Worm (Caenorhabditis elegans) whole organism, young adult: ENCODE measurements around the gene trcs-1.

ENCODE experiments used
- B0261.1 ChIP-seq: sonication (generic microtip); optimal IDR thresholded peaks from 2 replicates; lab custom pipeline; 2016; ENCODE audit warnings: mild to moderate bottlenecking, missing genetic modification characterization, moderate library complexity, missing compliant biosample characterization
- C17E4.6 ChIP-seq: fragments of 200-800 bp; sonication (Bioruptor generic); IDR thresholded peaks from 2 replicates; pipeline ENCODE4 v1.3.6; 2022; ENCODE audit warnings: missing genetic modification reagents, missing genetic modification characterization, missing compliant biosample characterization
- F10E7.11 ChIP-seq: sonication (generic microtip); optimal IDR thresholded peaks from 2 replicates; lab custom pipeline; 2017; ENCODE audit warnings: mild to moderate bottlenecking, missing genetic modification characterization, moderate library complexity, missing compliant biosample characterization
- F39B2.1 ChIP-seq: fragments of 200-800 bp; sonication (Bioruptor generic); IDR thresholded peaks from 2 replicates; pipeline ENCODE4 v1.3.6; 2022; ENCODE audit warnings: missing genetic modification reagents, missing genetic modification characterization, missing compliant biosample characterization
- F52B5.7 ChIP-seq: sonication (generic microtip); optimal IDR thresholded peaks from 2 replicates; lab custom pipeline; 2016; ENCODE audit warnings: mild to moderate bottlenecking, missing genetic modification characterization, missing compliant biosample characterization
- F57C9.4 ChIP-seq: sonication (generic microtip); optimal IDR thresholded peaks from 2 replicates; lab custom pipeline; 2017; ENCODE audit warnings: mild to moderate bottlenecking, missing genetic modification characterization, missing compliant biosample characterization
- Y53G8AR.9 ChIP-seq: fragments of 200-800 bp; sonication (Bioruptor generic); conservative IDR thresholded peaks from 2 replicates; pipeline ENCODE4 v1.3.6; 2022; ENCODE audit warnings: missing genetic modification reagents, missing genetic modification characterization, missing compliant biosample characterization
- Y56A3A.18 ChIP-seq: fragments of 200-800 bp; sonication (Bioruptor generic); IDR thresholded peaks from 2 replicates; pipeline ENCODE4 v1.3.6; 2022; ENCODE audit warnings: missing genetic modification reagents, missing genetic modification characterization, missing compliant biosample characterization
- Y79H2A.3 ChIP-seq: fragments of 200-800 bp; sonication (Bioruptor generic); conservative IDR thresholded peaks from 2 replicates; pipeline ENCODE4 v1.3.6; 2022; ENCODE audit warnings: missing genetic modification reagents, missing genetic modification characterization, missing compliant biosample characterization
- Y95B8A.8 ChIP-seq: fragments of 200-800 bp; sonication (Bioruptor generic); IDR thresholded peaks from 2 replicates; pipeline ENCODE4 v1.3.6; 2022; ENCODE audit warnings: missing genetic modification reagents, missing genetic modification characterization, missing compliant biosample characterization
- akir-1 ChIP-seq: fragments of 200-800 bp; sonication (Bioruptor generic); optimal IDR thresholded peaks from 2 replicates; lab custom pipeline; 2018; ENCODE audit warnings: mild to moderate bottlenecking, missing genetic modification characterization, moderate library complexity, missing compliant biosample characterization
- ama-1 ChIP-seq, 3 experiments: fragments of 150-350 bp in 1 of 3; sonication (generic microtip) in 2 of 3; optimal IDR thresholded peaks; 2 replicates each; lab custom pipeline; 2014 to 2018; ENCODE audit warnings: missing biosample characterization in 2 of 3, missing genetic modification characterization in 2 of 3, missing genetic modification reagents in 2 of 3
- aptf-3 ChIP-seq: fragments of 200-800 bp; sonication (Bioruptor generic); IDR thresholded peaks from 2 replicates; pipeline ENCODE4 v1.3.6; 2022; ENCODE audit warnings: missing genetic modification characterization, missing compliant biosample characterization
- atf-7 ChIP-seq: sonication (generic microtip); optimal IDR thresholded peaks from 2 replicates; lab custom pipeline; 2017; ENCODE audit warnings: mild to moderate bottlenecking, missing genetic modification characterization, missing compliant biosample characterization
- bed-1 ChIP-seq: fragments of 200-800 bp; sonication (Bioruptor generic); IDR thresholded peaks from 2 replicates; pipeline ENCODE4 v1.3.6; 2022; ENCODE audit warnings: missing genetic modification reagents, missing genetic modification characterization, missing compliant biosample characterization
- ccch-3 ChIP-seq: fragments of 200-800 bp; sonication (Bioruptor generic); optimal IDR thresholded peaks from 2 replicates; lab custom pipeline; 2018; ENCODE audit warnings: mild to moderate bottlenecking, missing genetic modification characterization, missing compliant biosample characterization
- cebp-1 ChIP-seq, 2 experiments: fragments of 200-800 bp in 1 of 2; sonication (Bioruptor generic) in 1 of 2; sonication (generic microtip) in 1 of 2; IDR thresholded peaks in 1 of 2; optimal IDR thresholded peaks in 1 of 2; 2 replicates each; pipeline versions ENCODE4 v1.3.6 to Lab custom; 2017 to 2022; ENCODE audit warnings: missing compliant biosample characterization in 2 of 2, missing genetic modification characterization in 2 of 2, mild to moderate bottlenecking in 1 of 2, missing genetic modification reagents in 1 of 2, moderate library complexity in 1 of 2
- ceh-100 ChIP-seq: fragments of 200-800 bp; sonication (Bioruptor generic); IDR thresholded peaks from 2 replicates; pipeline ENCODE4 v1.3.6; 2022; ENCODE audit warnings: missing genetic modification reagents, missing genetic modification characterization, missing compliant biosample characterization
- dpl-1 ChIP-seq: fragments of 150-350 bp; optimal IDR thresholded peaks from 2 replicates; lab custom pipeline; 2014; ENCODE audit warnings: missing biosample characterization, missing genetic modification reagents, missing genetic modification characterization
- egl-18 ChIP-seq: fragments of 200-800 bp; sonication (Bioruptor generic); IDR thresholded peaks from 2 replicates; pipeline ENCODE4 v1.3.6; 2022; ENCODE audit warnings: missing genetic modification reagents, missing genetic modification characterization, missing compliant biosample characterization
- egl-44 ChIP-seq: fragments of 200-800 bp; sonication (Bioruptor generic); IDR thresholded peaks from 2 replicates; pipeline ENCODE4 v1.3.6; 2022; ENCODE audit warnings: missing genetic modification reagents, missing genetic modification characterization, missing compliant biosample characterization
- ekl-4 ChIP-seq: fragments of 200-800 bp; sonication (Bioruptor generic); IDR thresholded peaks from 2 replicates; pipeline ENCODE4 v1.3.6; 2022; ENCODE audit warnings: missing genetic modification reagents, missing genetic modification characterization, missing compliant biosample characterization
- ets-4 ChIP-seq: fragments of 200-800 bp; sonication (Bioruptor generic); optimal IDR thresholded peaks from 2 replicates; lab custom pipeline; 2018; ENCODE audit warnings: mild to moderate bottlenecking, missing genetic modification characterization, missing compliant biosample characterization
- gei-17 ChIP-seq: fragments of 200-800 bp; sonication (Bioruptor generic); optimal IDR thresholded peaks from 2 replicates; lab custom pipeline; 2018; ENCODE audit warnings: mild to moderate bottlenecking, missing genetic modification characterization, missing compliant biosample characterization
- hlh-26 ChIP-seq: fragments of 200-800 bp; sonication (Bioruptor generic); conservative IDR thresholded peaks from 2 replicates; pipeline ENCODE4 v1.3.6; 2022; ENCODE audit warnings: missing genetic modification reagents, missing genetic modification characterization, missing compliant biosample characterization
- hrde-1 ChIP-seq: sonication (generic microtip); optimal IDR thresholded peaks from 2 replicates; lab custom pipeline; 2016; ENCODE audit warnings: missing genetic modification characterization, mild to moderate bottlenecking, missing compliant biosample characterization, moderate library complexity, missing genotype, missing genetic modification reagents, borderline replicate concordance
- lin-54 ChIP-seq: fragments of 200-800 bp; sonication (Bioruptor generic); optimal IDR thresholded peaks from 2 replicates; lab custom pipeline; 2018; ENCODE audit warnings: mild to moderate bottlenecking, missing genetic modification characterization, missing compliant biosample characterization
- lsy-27 ChIP-seq: sonication (generic microtip); optimal IDR thresholded peaks from 2 replicates; lab custom pipeline; 2017; ENCODE audit warnings: missing genetic modification characterization, mild to moderate bottlenecking, missing compliant biosample characterization, antibody characterized with exemption, missing genotype, borderline replicate concordance; ENCODE audit not compliant: insufficient read depth
- madf-10 ChIP-seq: sonication (generic microtip); optimal IDR thresholded peaks from 2 replicates; lab custom pipeline; 2016; ENCODE audit warnings: mild to moderate bottlenecking, missing genetic modification characterization, missing compliant biosample characterization
- mes-4 ChIP-seq: sonication (generic microtip); optimal IDR thresholded peaks from 2 replicates; lab custom pipeline; 2016; ENCODE audit warnings: missing genotype, missing genetic modification characterization, missing compliant biosample characterization
- nfya-1 ChIP-seq: sonication (generic microtip); optimal IDR thresholded peaks from 2 replicates; lab custom pipeline; 2017; ENCODE audit warnings: antibody characterized with exemption, missing compliant biosample characterization, missing genetic modification characterization, borderline replicate concordance; ENCODE audit not compliant: insufficient read depth
- nfyb-1 ChIP-seq: fragments of 200-800 bp; sonication (Bioruptor generic); IDR thresholded peaks from 2 replicates; pipeline ENCODE4 v1.3.6; 2022; ENCODE audit warnings: missing genetic modification reagents, missing genetic modification characterization, missing compliant biosample characterization
- nhr-27 ChIP-seq: fragments of 200-800 bp; sonication (Bioruptor generic); optimal IDR thresholded peaks from 2 replicates; lab custom pipeline; 2018; ENCODE audit warnings: mild to moderate bottlenecking, missing genetic modification characterization, moderate library complexity, missing compliant biosample characterization
- repo-1 ChIP-seq: sonication (generic microtip); optimal IDR thresholded peaks from 2 replicates; lab custom pipeline; 2017; ENCODE audit warnings: mild to moderate bottlenecking, missing genetic modification characterization, missing compliant biosample characterization
- tbp1 ChIP-seq: fragments of 200-800 bp; sonication (Bioruptor generic); optimal IDR thresholded peaks from 2 replicates; lab custom pipeline; 2018; ENCODE audit warnings: mild to moderate bottlenecking, missing genetic modification characterization, missing compliant biosample characterization
- unc-62 ChIP-seq: fragments of 150-350 bp; optimal IDR thresholded peaks from 2 replicates; lab custom pipeline; 2014; ENCODE audit warnings: missing biosample characterization, missing genetic modification reagents, missing genetic modification characterization
- xnd-1 ChIP-seq: sonication (generic microtip); optimal IDR thresholded peaks from 2 replicates; lab custom pipeline; 2016; ENCODE audit warnings: missing genotype, missing genetic modification reagents, missing genetic modification characterization, missing compliant biosample characterization
- zim-3 ChIP-seq: sonication (generic microtip); optimal IDR thresholded peaks from 2 replicates; lab custom pipeline; 2017; ENCODE audit warnings: mild to moderate bottlenecking, missing genetic modification characterization, moderate library complexity, missing compliant biosample characterization

trcs-1 gene

DNA sequence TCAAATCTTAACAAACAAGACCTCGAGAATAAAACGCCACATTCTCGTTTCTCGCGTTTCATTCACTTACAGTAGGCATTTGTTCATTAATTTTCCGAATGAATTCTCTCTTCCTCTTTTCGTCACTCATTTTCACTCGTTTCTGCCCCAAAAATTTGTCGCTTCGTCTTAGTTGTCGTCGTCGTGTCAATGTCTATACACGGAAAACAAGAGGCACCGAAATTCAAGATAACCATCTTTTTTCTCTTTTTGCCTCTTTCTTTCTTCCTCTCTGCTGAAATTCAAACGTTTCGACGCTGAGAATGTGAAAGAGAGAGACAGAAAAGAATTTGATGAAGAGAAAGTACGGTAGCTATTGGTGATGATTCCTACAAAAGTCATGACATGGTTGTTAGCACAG, 29.4 kb upstream of the trcs-1 start:
- no peak for TF ChIP-seq ets-4 (GFP tag; lab: Kevin White, UChicago)
- no peak for TF ChIP-seq atf-7 (tag; lab: Kevin White, UChicago)

DNA sequence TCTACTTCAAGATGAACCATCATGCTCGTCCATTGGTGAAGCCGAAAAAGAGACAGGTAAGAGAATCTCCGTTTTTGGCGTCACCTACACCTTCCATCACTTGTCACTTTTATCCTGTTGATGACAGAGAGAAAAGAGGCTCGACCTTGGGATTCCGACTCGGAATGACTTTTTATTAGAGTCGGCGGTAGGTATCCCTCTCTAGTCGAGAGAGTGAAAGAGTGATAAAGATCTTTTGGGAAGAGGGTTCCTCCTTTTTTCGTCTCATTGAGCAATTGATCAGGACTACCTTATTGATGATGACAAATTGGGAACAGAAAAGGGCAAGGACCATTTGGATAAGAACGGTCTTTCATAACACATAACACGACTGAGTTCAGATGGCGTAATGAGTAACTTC, 28.7 kb upstream of the trcs-1 start:
- TF ChIP-seq ceh-100 (GFP tag; lab: Robert Waterston, UW) (no peak), unc-62 (peak; percentile 53)

ce11 chrIV:9615511-9615910, 26.9 kb upstream of the trcs-1 start:
- TF ChIP-seq F57C9.4 (tag; lab: Kevin White, UChicago) (no peak), hlh-26 (GFP tag; lab: Robert Waterston, UW) (no peak), C17E4.6 (GFP tag; lab: Robert Waterston, UW) (no peak), aptf-3 (GFP tag; lab: Robert Waterston, UW) (no peak), nfyb-1 (0 out of 2 replicates have a peak, but pooled peaks have one; percentile 3), repo-1 (tag; lab: Kevin White, UChicago) (no peak)
- TF ChIP-seq, all 124 proteins: peak for 1

DNA sequence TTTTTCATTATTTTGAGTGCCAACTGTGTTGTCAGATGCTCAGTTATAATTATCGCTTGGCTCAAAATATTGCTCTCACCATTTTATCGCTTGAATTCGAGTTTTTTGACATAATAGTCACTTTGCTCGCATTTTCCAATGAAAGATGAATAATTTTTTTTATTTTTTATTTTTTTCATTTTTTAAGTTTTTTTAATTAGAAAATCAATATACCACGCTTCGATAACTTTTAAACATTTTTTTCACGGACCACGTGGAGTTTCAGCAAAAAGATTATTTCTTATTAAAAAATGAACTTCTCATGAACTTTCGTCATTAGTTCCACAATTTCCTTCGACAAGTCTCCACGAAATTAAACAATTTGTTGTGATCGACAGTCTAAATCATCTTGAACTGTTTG, 26.1 kb upstream of the trcs-1 start, which contains the start of gene elt-1:
TSS of gene elt-1 (plus strand) at position 301 of the 400 bp plus-strand sequence.
- no peak for TF ChIP-seq egl-44 (GFP tag; lab: Robert Waterston, UW)
- TF ChIP-seq gei-17: no peak
- no peak for TF ChIP-seq zim-3 (tag; lab: Kevin White, UChicago)
- TF ChIP-seq dpl-1: no peak
- TF ChIP-seq lsy-27: no peak
- TF ChIP-seq ama-1 (optimal IDR thresholded peaks at IDR 0.05; lab: Kevin White, UChicago): no peak
- TF ChIP-seq ama-1 (GFP tag; optimal IDR thresholded peaks at IDR 0.05; lab: Kevin White, UChicago): no peak
- no peak for TF ChIP-seq ets-4 (GFP tag; lab: Kevin White, UChicago)
- TF ChIP-seq F52B5.7: no peak

DNA sequence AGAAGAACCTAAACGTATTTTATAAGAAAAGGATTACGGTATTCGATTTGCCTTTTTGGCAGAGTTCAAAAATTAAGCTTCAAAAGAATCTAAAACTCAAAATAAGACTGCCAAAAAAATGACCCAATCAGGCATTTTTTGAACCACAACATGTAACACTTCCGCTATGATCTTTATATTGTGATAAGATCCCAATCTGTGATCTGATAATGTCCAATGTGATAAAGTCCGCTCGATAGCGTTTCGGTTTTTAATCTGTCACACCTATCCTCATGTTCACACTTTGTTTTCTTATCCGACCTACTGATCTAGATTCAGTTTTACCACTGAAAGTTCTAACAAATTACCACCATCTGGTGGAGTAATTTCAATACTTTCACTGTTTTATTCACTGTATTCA, 25.4 kb upstream of the trcs-1 start:
- TF ChIP-seq Y53G8AR.9 (GFP tag; lab: Robert Waterston, UW): no peak
- TF ChIP-seq ama-1 (optimal IDR thresholded peaks at IDR 0.05; lab: Kevin White, UChicago): no peak
- TF ChIP-seq ama-1 (GFP tag; optimal IDR thresholded peaks at IDR 0.05; lab: Kevin White, UChicago): no peak
- no peak for TF ChIP-seq Y56A3A.18 (GFP tag; lab: Robert Waterston, UW)
- no peak for TF ChIP-seq mes-4 (tag; lab: Kevin White, UChicago)
- TF ChIP-seq B0261.1 (tag; lab: Kevin White, UChicago): no peak
- no peak for TF ChIP-seq F39B2.1 (GFP tag; lab: Robert Waterston, UW)
- no peak for TF ChIP-seq madf-10 (tag; lab: Kevin White, UChicago)

DNA sequence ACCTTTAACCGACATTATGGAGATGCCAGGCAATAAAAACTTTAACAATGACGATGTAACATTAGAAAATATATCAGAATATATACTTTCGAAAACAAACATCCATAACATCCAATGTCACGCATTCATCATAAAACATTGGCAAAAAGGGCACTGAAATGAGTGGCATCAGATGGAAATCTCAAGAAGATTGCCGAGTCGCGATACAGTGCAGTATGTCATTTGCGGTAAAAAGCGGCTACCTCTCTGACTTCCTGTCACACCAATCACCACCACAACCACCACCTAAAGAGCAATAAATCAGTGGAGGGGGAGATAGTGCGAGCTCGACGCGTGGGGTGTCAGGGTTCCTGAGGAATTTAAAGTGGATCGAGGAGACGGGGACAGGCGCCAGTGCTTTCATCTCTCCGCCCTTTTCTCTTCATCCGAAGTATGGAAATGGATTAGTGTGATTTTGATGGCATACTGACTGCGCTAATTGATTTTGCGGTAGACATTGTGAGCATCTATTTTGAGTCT, 24.5 kb upstream of the trcs-1 start:
- TF ChIP-seq cebp-1 (GFP tag; IDR thresholded peaks at IDR 0.05; lab: Robert Waterston, UW) (no peak), cebp-1 (tag; optimal IDR thresholded peaks at IDR 0.05; lab: Kevin White, UChicago) (no peak), ccch-3 (GFP tag; lab: Kevin White, UChicago) (no peak), nfya-1 (tag; lab: Kevin White, UChicago) (no peak), ama-1 (optimal IDR thresholded peaks at IDR 0.05; lab: Kevin White, UChicago) (no peak), ama-1 (GFP tag; optimal IDR thresholded peaks at IDR 0.05; lab: Kevin White, UChicago) (no peak), hrde-1 (no peak), tbp1 (GFP tag; lab: Kevin White, UChicago) (no peak), F57C9.4 (tag; lab: Kevin White, UChicago) (no peak), B0261.1 (tag; lab: Kevin White, UChicago) (no peak), lin-54 (GFP tag; lab: Kevin White, UChicago) (no peak), ekl-4 (no peak), xnd-1 (no peak), akir-1 (GFP tag; lab: Kevin White, UChicago) (no peak), Y95B8A.8 (GFP tag; lab: Robert Waterston, UW) (no peak), F10E7.11 (tag; lab: Kevin White, UChicago) (no peak), bed-1 (GFP tag; lab: Robert Waterston, UW) (no peak), nhr-27 (tag; lab: Kevin White, UChicago) (no peak), ceh-100 (GFP tag; lab: Robert Waterston, UW) (no peak), egl-18 (GFP tag; lab: Robert Waterston, UW) (no peak), Y79H2A.3 (no peak)
